Worm (Caenorhabditis elegans) whole organism, young adult: Measurements from ENCODE around the gene F11A5.9.

Experiments
- B0019.2 ChIP-seq: fragments of 200-800 bp; sonication (Bioruptor generic); conservative IDR thresholded peaks from 2 replicates; pipeline ENCODE4 v1.3.6; 2022; ENCODE audit warnings: missing genetic modification reagents, missing genetic modification characterization, missing compliant biosample characterization
- D2030.7 ChIP-seq: fragments of 200-800 bp; sonication (Bioruptor generic); IDR thresholded peaks from 2 replicates; pipeline ENCODE4 v1.3.6; 2022; ENCODE audit warnings: missing genetic modification reagents, missing genetic modification characterization, missing compliant biosample characterization
- F10E7.11 ChIP-seq: sonication (generic microtip); optimal IDR thresholded peaks from 2 replicates; lab custom pipeline; 2017; ENCODE audit warnings: mild to moderate bottlenecking, missing genetic modification characterization, moderate library complexity, missing compliant biosample characterization
- F55B11.4 ChIP-seq: sonication (generic microtip); optimal IDR thresholded peaks from 2 replicates; lab custom pipeline; 2016; ENCODE audit warnings: missing compliant biosample characterization, missing genetic modification characterization, borderline replicate concordance; ENCODE audit not compliant: insufficient read depth
- F57A8.1 ChIP-seq: fragments of 200-800 bp; sonication (Bioruptor generic); optimal IDR thresholded peaks from 2 replicates; lab custom pipeline; 2018; ENCODE audit warnings: mild to moderate bottlenecking, missing genetic modification characterization, moderate library complexity, missing compliant biosample characterization
- F57C9.4 ChIP-seq: sonication (generic microtip); optimal IDR thresholded peaks from 2 replicates; lab custom pipeline; 2017; ENCODE audit warnings: mild to moderate bottlenecking, missing genetic modification characterization, missing compliant biosample characterization
- K12H6.12 ChIP-seq: fragments of 200-800 bp; sonication (Bioruptor generic); optimal IDR thresholded peaks from 2 replicates; lab custom pipeline; 2018; ENCODE audit warnings: mild to moderate bottlenecking, missing genetic modification characterization, missing compliant biosample characterization
- Y53G8AR.9 ChIP-seq: fragments of 200-800 bp; sonication (Bioruptor generic); conservative IDR thresholded peaks from 2 replicates; pipeline ENCODE4 v1.3.6; 2022; ENCODE audit warnings: missing genetic modification reagents, missing genetic modification characterization, missing compliant biosample characterization
- akir-1 ChIP-seq: fragments of 200-800 bp; sonication (Bioruptor generic); optimal IDR thresholded peaks from 2 replicates; lab custom pipeline; 2018; ENCODE audit warnings: mild to moderate bottlenecking, missing genetic modification characterization, moderate library complexity, missing compliant biosample characterization
- attf-6 ChIP-seq: fragments of 200-800 bp; sonication (Bioruptor generic); IDR thresholded peaks from 2 replicates; pipeline ENCODE4 v1.3.6; 2022; ENCODE audit warnings: missing genetic modification reagents, missing genetic modification characterization, missing compliant biosample characterization
- ceh-40 ChIP-seq: fragments of 200-800 bp; sonication (Bioruptor generic); IDR thresholded peaks from 2 replicates; pipeline ENCODE4 v1.3.6; 2022; ENCODE audit warnings: missing genetic modification characterization, missing compliant biosample characterization
- ceh-58 ChIP-seq: fragments of 200-800 bp; sonication (Bioruptor generic); IDR thresholded peaks from 2 replicates; pipeline ENCODE4 v1.3.6; 2022; ENCODE audit warnings: missing genetic modification characterization, missing compliant biosample characterization
- egl-18 ChIP-seq: fragments of 200-800 bp; sonication (Bioruptor generic); IDR thresholded peaks from 2 replicates; pipeline ENCODE4 v1.3.6; 2022; ENCODE audit warnings: missing genetic modification reagents, missing genetic modification characterization, missing compliant biosample characterization
- egrh-3 ChIP-seq: fragments of 200-800 bp; sonication (Bioruptor generic); IDR thresholded peaks from 2 replicates; pipeline ENCODE4 v1.3.6; 2022; ENCODE audit warnings: missing genetic modification reagents, missing genetic modification characterization, missing compliant biosample characterization
- ets-4 ChIP-seq: fragments of 200-800 bp; sonication (Bioruptor generic); optimal IDR thresholded peaks from 2 replicates; lab custom pipeline; 2018; ENCODE audit warnings: mild to moderate bottlenecking, missing genetic modification characterization, missing compliant biosample characterization
- hlh-26 ChIP-seq: fragments of 200-800 bp; sonication (Bioruptor generic); conservative IDR thresholded peaks from 2 replicates; pipeline ENCODE4 v1.3.6; 2022; ENCODE audit warnings: missing genetic modification reagents, missing genetic modification characterization, missing compliant biosample characterization
- hmg-20 ChIP-seq: fragments of 200-800 bp; sonication (Bioruptor generic); IDR thresholded peaks from 2 replicates; pipeline ENCODE4 v1.3.6; 2022; ENCODE audit warnings: missing genetic modification reagents, missing genetic modification characterization, missing compliant biosample characterization
- hsf-1 ChIP-seq: fragments of 200-800 bp; sonication (Bioruptor generic); IDR thresholded peaks from 2 replicates; pipeline ENCODE4 v1.3.6; 2022; ENCODE audit warnings: missing genetic modification reagents, missing genetic modification characterization, missing compliant biosample characterization
- lag-1 ChIP-seq: fragments of 200-800 bp; sonication (Bioruptor generic); IDR thresholded peaks from 2 replicates; pipeline ENCODE4 v1.3.6; 2022; ENCODE audit warnings: missing genetic modification reagents, missing genetic modification characterization, missing compliant biosample characterization
- let-607 ChIP-seq, 2 experiments: fragments of 200-800 bp in 1 of 2; sonication (Bioruptor generic) in 1 of 2; sonication (generic microtip) in 1 of 2; optimal IDR thresholded peaks; 2 replicates each; lab custom pipeline; 2016 to 2018; ENCODE audit warnings: mild to moderate bottlenecking in 2 of 2, missing compliant biosample characterization in 2 of 2, missing genetic modification characterization in 2 of 2, moderate library complexity in 2 of 2, missing genotype in 1 of 2
- lin-54 ChIP-seq: fragments of 200-800 bp; sonication (Bioruptor generic); optimal IDR thresholded peaks from 2 replicates; lab custom pipeline; 2018; ENCODE audit warnings: mild to moderate bottlenecking, missing genetic modification characterization, missing compliant biosample characterization
- madf-10 ChIP-seq: sonication (generic microtip); optimal IDR thresholded peaks from 2 replicates; lab custom pipeline; 2016; ENCODE audit warnings: mild to moderate bottlenecking, missing genetic modification characterization, missing compliant biosample characterization
- mxl-1 ChIP-seq: sonication (generic microtip); optimal IDR thresholded peaks from 2 replicates; lab custom pipeline; 2016; ENCODE audit warnings: missing genetic modification characterization, missing compliant biosample characterization
- nfya-2 ChIP-seq: fragments of 200-800 bp; sonication (Bioruptor generic); IDR thresholded peaks from 2 replicates; pipeline ENCODE4 v1.3.6; 2022; ENCODE audit warnings: missing genetic modification reagents, missing genetic modification characterization, missing compliant biosample characterization
- nhr-27 ChIP-seq: fragments of 200-800 bp; sonication (Bioruptor generic); optimal IDR thresholded peaks from 2 replicates; lab custom pipeline; 2018; ENCODE audit warnings: mild to moderate bottlenecking, missing genetic modification characterization, moderate library complexity, missing compliant biosample characterization
- nhr-80 ChIP-seq: sonication (generic microtip); optimal IDR thresholded peaks from 2 replicates; lab custom pipeline; 2016; ENCODE audit warnings: missing genetic modification characterization, missing compliant biosample characterization
- pbrm-1 ChIP-seq: fragments of 200-800 bp; sonication (Bioruptor generic); IDR thresholded peaks from 2 replicates; pipeline ENCODE4 v1.3.6; 2022; ENCODE audit warnings: missing genetic modification reagents, missing genetic modification characterization, missing compliant biosample characterization
- rcor-1 ChIP-seq: fragments of 200-800 bp; sonication (Bioruptor generic); IDR thresholded peaks from 2 replicates; pipeline ENCODE4 v1.3.6; 2022; ENCODE audit warnings: missing genetic modification reagents, missing genetic modification characterization, missing compliant biosample characterization
- snpc-1.1 ChIP-seq: sonication (generic microtip); optimal IDR thresholded peaks from 2 replicates; lab custom pipeline; 2017; ENCODE audit warnings: missing genetic modification characterization, mild to moderate bottlenecking, missing compliant biosample characterization, antibody characterized with exemption, moderate library complexity, missing genotype, missing genetic modification reagents; ENCODE audit not compliant: insufficient read depth
- snpc-3.4 ChIP-seq: sonication (generic microtip); optimal IDR thresholded peaks from 2 replicates; lab custom pipeline; 2017; ENCODE audit warnings: missing genetic modification characterization, mild to moderate bottlenecking, missing compliant biosample characterization, antibody characterized with exemption, moderate library complexity, missing genotype, missing genetic modification reagents
- tbp1 ChIP-seq: fragments of 200-800 bp; sonication (Bioruptor generic); optimal IDR thresholded peaks from 2 replicates; lab custom pipeline; 2018; ENCODE audit warnings: mild to moderate bottlenecking, missing genetic modification characterization, missing compliant biosample characterization

F11A5.9 gene

DNA sequence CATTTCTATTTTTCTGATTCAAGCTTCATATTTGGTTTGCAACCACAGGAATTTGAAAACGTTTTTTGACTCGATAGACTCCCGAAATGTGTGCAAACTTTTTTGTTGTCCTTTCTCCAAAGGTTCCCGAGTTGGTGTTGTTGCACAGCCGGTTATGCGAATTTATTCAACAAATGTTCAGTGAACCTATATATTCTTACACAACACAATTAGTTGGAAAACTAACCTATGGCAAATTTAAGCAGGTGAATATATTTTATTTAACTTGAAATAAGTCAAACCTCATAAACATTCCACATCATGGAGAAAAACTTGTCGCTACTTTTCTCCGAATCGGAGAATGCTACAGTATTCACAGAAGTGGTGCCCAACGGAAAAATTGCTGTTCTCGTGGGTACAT, 31.3 kb upstream of the F11A5.9 start, which contains the start of gene srz-14:
srz-14 (plus strand) TSS at position 301 of the 400 bp plus-strand sequence.
- no peak for TF ChIP-seq egl-18 (GFP tag; lab: Robert Waterston, UW)
- no peak for TF ChIP-seq Y53G8AR.9 (GFP tag; lab: Robert Waterston, UW)
- TF ChIP-seq F57C9.4 (tag; lab: Kevin White, UChicago), result no peak
- no peak for TF ChIP-seq egrh-3 (GFP tag; lab: Robert Waterston, UW)
- no peak for TF ChIP-seq pbrm-1 (GFP tag; lab: Robert Waterston, UW)
- TF ChIP-seq let-607 (tag; optimal IDR thresholded peaks at IDR 0.05; lab: Kevin White, UChicago), result no peak
- TF ChIP-seq hlh-26 (GFP tag; lab: Robert Waterston, UW), result no peak
- TF ChIP-seq lag-1 (GFP tag; lab: Robert Waterston, UW), result no peak
- no peak for TF ChIP-seq snpc-1.1 (tag; lab: Kevin White, UChicago)
- TF ChIP-seq hsf-1 (GFP tag; lab: Robert Waterston, UW), result no peak
- no peak for TF ChIP-seq snpc-3.4 (tag; lab: Kevin White, UChicago)
- no peak for TF ChIP-seq madf-10 (tag; lab: Kevin White, UChicago)

ce11 chrV:16190485-16190884, 24.2 kb upstream of the F11A5.9 start, which contains the start of gene srh-281:
Gene srh-281 (plus strand): TSS chrV:16190785.
- no peak for TF ChIP-seq lin-54 (GFP tag; lab: Kevin White, UChicago)
- TF ChIP-seq nhr-27, result no peak
- TF ChIP-seq tbp1, result no peak
- TF ChIP-seq F57A8.1 (GFP tag; lab: Kevin White, UChicago), result no peak
- TF ChIP-seq B0019.2 (GFP tag; lab: Robert Waterston, UW), result no peak
- no peak for TF ChIP-seq ets-4 (GFP tag; lab: Kevin White, UChicago)
- TF ChIP-seq madf-10 (tag; lab: Kevin White, UChicago), result no peak
- no peak for TF ChIP-seq attf-6 (GFP tag; lab: Robert Waterston, UW)
- TF ChIP-seq nhr-80 (tag; lab: Kevin White, UChicago), result no peak
- no peak for TF ChIP-seq F10E7.11 (tag; lab: Kevin White, UChicago)
- TF ChIP-seq akir-1 (GFP tag; lab: Kevin White, UChicago), result no peak
- TF ChIP-seq, all 124 proteins: peak for 0

ce11 chrV:16192114-16192513, 22.6 kb upstream of the F11A5.9 start, which contains the start of gene srh-279:
Gene srh-279 (plus strand): TSS chrV:16192414.
- no peak for TF ChIP-seq ets-4 (GFP tag; lab: Kevin White, UChicago)
- no peak for TF ChIP-seq rcor-1 (GFP tag; lab: Robert Waterston, UW)
- no peak for TF ChIP-seq F55B11.4
- no peak for TF ChIP-seq lin-54 (GFP tag; lab: Kevin White, UChicago)
- no peak for TF ChIP-seq nfya-2
- TF ChIP-seq ceh-40 (GFP tag; lab: Robert Waterston, UW), result no peak
- no peak for TF ChIP-seq hmg-20 (GFP tag; lab: Robert Waterston, UW)
- TF ChIP-seq, all 124 proteins: peak for 0

DNA sequence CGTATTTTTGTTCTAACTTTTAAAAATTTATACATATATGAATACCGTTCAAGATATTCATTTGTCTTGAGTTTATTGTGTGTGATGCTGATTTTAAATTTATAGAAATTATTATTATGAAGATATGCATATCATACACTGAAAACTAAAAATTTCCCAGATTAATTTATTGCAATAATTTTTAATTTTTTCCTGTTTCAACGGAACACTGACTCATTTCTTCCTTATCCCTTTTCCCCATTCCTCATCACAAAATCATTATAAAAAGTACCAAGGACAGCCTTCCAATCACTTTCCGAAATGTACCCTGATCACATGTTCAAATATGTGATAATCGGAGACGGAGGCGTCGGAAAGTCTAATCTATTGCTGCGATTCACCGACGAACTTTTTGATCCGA, 20.1 kb upstream of the F11A5.9 start, which contains the start of gene rabr-4:
rabr-4 (plus strand) TSS at position 301 of the 400 bp plus-strand sequence.
- no peak for TF ChIP-seq F55B11.4
- no peak for TF ChIP-seq Y53G8AR.9 (GFP tag; lab: Robert Waterston, UW)
- TF ChIP-seq pbrm-1 (GFP tag; lab: Robert Waterston, UW), result no peak
- no peak for TF ChIP-seq K12H6.12 (tag; lab: Kevin White, UChicago)
- TF ChIP-seq ceh-58 (GFP tag; lab: Robert Waterston, UW), result no peak
- no peak for TF ChIP-seq mxl-1 (tag; lab: Kevin White, UChicago)
- no peak for TF ChIP-seq D2030.7 (GFP tag; lab: Robert Waterston, UW)
